Fruit fly (Drosophila melanogaster) whole organism, embryonic: Measurements from ENCODE around the gene RunxB.

Experiments used
- Awh ChIP-seq: fragments of 200-800 bp; sonication (Bioruptor generic); IDR thresholded peaks from 2 replicates; pipeline ENCODE4, ENCODE4 v1.3.6; 2022; ENCODE audit warnings: missing biosample characterization, missing genetic modification characterization
- Bdp1 ChIP-seq: fragments of 200-800 bp; sonication (Bioruptor generic); optimal IDR thresholded peaks from 3 replicates; lab custom pipeline; 2016; ENCODE audit warnings: missing biosample characterization, missing genetic modification characterization
- BtbVII ChIP-seq: fragments of 200-800 bp; sonication (Bioruptor generic); optimal IDR thresholded peaks from 3 replicates; lab custom pipeline; 2017; ENCODE audit warnings: missing biosample characterization, mild to moderate bottlenecking, missing genetic modification characterization
- C15 ChIP-seq: fragments of 200-800 bp; sonication (Bioruptor generic); IDR thresholded peaks from 3 replicates; pipeline ENCODE4 v1.3.6; 2022; ENCODE audit warnings: missing biosample characterization, missing genetic modification characterization
- CG11695 ChIP-seq: fragments of 200-800 bp; sonication (Bioruptor generic); IDR thresholded peaks from 3 replicates; pipeline ENCODE4 v1.3.6; 2022; ENCODE audit warnings: missing biosample characterization, missing genetic modification characterization
- CG12155 ChIP-seq: fragments of 200-800 bp; sonication (Bioruptor generic); optimal IDR thresholded peaks from 3 replicates; lab custom pipeline; 2016; ENCODE audit warnings: missing biosample characterization, missing genetic modification characterization
- CG12299 ChIP-seq: fragments of 200-800 bp; sonication (Bioruptor generic); optimal IDR thresholded peaks from 2 replicates; lab custom pipeline; 2018; ENCODE audit warnings: missing biosample characterization, mild to moderate bottlenecking, missing genetic modification characterization
- CG13296 ChIP-seq: fragments of 200-800 bp; sonication (Bioruptor generic); optimal IDR thresholded peaks from 3 replicates; lab custom pipeline; 2018; ENCODE audit warnings: missing biosample characterization, mild to moderate bottlenecking, missing genetic modification characterization
- CG18619 ChIP-seq: fragments of 200-800 bp; sonication (Bioruptor generic); optimal IDR thresholded peaks from 3 replicates; lab custom pipeline; 2017; ENCODE audit warnings: missing biosample characterization, mild to moderate bottlenecking, missing genetic modification characterization
- CG2129 ChIP-seq: fragments of 200-800 bp; sonication (Bioruptor generic); IDR thresholded peaks from 2 replicates; pipeline ENCODE4 v1.3.6; 2022; ENCODE audit warnings: missing biosample characterization, missing genetic modification characterization; ENCODE audit not compliant: partially characterized antibody
- CG2678 ChIP-seq: fragments of 200-800 bp; sonication (Bioruptor generic); optimal IDR thresholded peaks from 3 replicates; lab custom pipeline; 2019; ENCODE audit warnings: missing biosample characterization, mild to moderate bottlenecking, missing genetic modification characterization, moderate library complexity
- CG30403 ChIP-seq: fragments of 200-800 bp; sonication (Bioruptor generic); optimal IDR thresholded peaks from 3 replicates; lab custom pipeline; 2016; ENCODE audit warnings: missing biosample characterization, missing genetic modification characterization
- CG32532 ChIP-seq: fragments of 200-800 bp; sonication (Bioruptor generic); IDR thresholded peaks from 2 replicates; pipeline ENCODE4 v1.3.6; 2022; ENCODE audit warnings: missing biosample characterization, missing genetic modification characterization
- CG4328 ChIP-seq: fragments of 200-800 bp; sonication (Bioruptor generic); optimal IDR thresholded peaks from 3 replicates; lab custom pipeline; 2017; ENCODE audit warnings: missing biosample characterization, missing genetic modification reagents, missing genetic modification characterization
- CG4424 ChIP-seq: fragments of 200-800 bp; sonication (Bioruptor generic); optimal IDR thresholded peaks from 3 replicates; lab custom pipeline; 2016; ENCODE audit warnings: missing biosample characterization, missing genetic modification characterization
- CG4730 ChIP-seq: fragments of 200-800 bp; sonication (Bioruptor generic); IDR thresholded peaks from 2 replicates; pipeline ENCODE4 v1.3.6; 2022; ENCODE audit warnings: missing biosample characterization, missing genetic modification characterization
- CG4820 ChIP-seq: fragments of 200-800 bp; sonication (Bioruptor generic); optimal IDR thresholded peaks from 3 replicates; lab custom pipeline; 2016; ENCODE audit warnings: missing biosample characterization, missing genetic modification characterization
- CG5245 ChIP-seq: fragments of 200-800 bp; sonication (Bioruptor generic); optimal IDR thresholded peaks from 3 replicates; lab custom pipeline; 2016; ENCODE audit warnings: missing biosample characterization, missing genetic modification characterization
- CG5953 ChIP-seq: fragments of 200-800 bp; sonication (Bioruptor generic); IDR thresholded peaks from 2 replicates; pipeline ENCODE4 v1.3.6; 2022; ENCODE audit warnings: missing biosample characterization, missing genetic modification characterization
- CG8944 ChIP-seq: fragments of 200-800 bp; sonication (Bioruptor generic); optimal IDR thresholded peaks from 3 replicates; lab custom pipeline; 2016; ENCODE audit warnings: missing biosample characterization, missing genetic modification characterization
- Camta ChIP-seq: fragments of 200-800 bp; sonication (Bioruptor generic); optimal IDR thresholded peaks from 2 replicates; lab custom pipeline; 2016; ENCODE audit warnings: missing biosample characterization, missing genetic modification characterization
- Elba2 ChIP-seq: fragments of 200-800 bp; sonication (Bioruptor generic); optimal IDR thresholded peaks from 3 replicates; lab custom pipeline; 2016; ENCODE audit warnings: missing biosample characterization, missing genetic modification characterization
- MTF-1 ChIP-seq: fragments of 200-800 bp; sonication (Bioruptor generic); optimal IDR thresholded peaks from 2 replicates; lab custom pipeline; 2018; ENCODE audit warnings: missing biosample characterization, mild to moderate bottlenecking, missing genetic modification characterization, borderline replicate concordance
- Max ChIP-seq: fragments of 200-800 bp; sonication (Bioruptor generic); optimal IDR thresholded peaks from 2 replicates; lab custom pipeline; 2016; ENCODE audit warnings: missing biosample characterization, mild to moderate bottlenecking, missing genetic modification characterization
- NK7.1 ChIP-seq: fragments of 200-800 bp; sonication (Bioruptor generic); optimal IDR thresholded peaks from 3 replicates; lab custom pipeline; 2016; ENCODE audit warnings: missing biosample characterization, missing genetic modification characterization
- NfI ChIP-seq: fragments of 200-800 bp; sonication (Bioruptor generic); optimal IDR thresholded peaks from 3 replicates; lab custom pipeline; 2018; ENCODE audit warnings: missing biosample characterization, mild to moderate bottlenecking, missing genetic modification characterization, moderate library complexity
- Pdp1 ChIP-seq, 2 experiments: fragments of 200-800 bp; sonication (Bioruptor generic); optimal IDR thresholded peaks; 3 replicates each; lab custom pipeline; 2016; ENCODE audit warnings: missing biosample characterization in 2 of 2, missing genetic modification characterization in 2 of 2, mild to moderate bottlenecking in 1 of 2, moderate library complexity in 1 of 2
- Sry-β ChIP-seq: fragments of 200-800 bp; sonication (Bioruptor generic); optimal IDR thresholded peaks from 2 replicates; lab custom pipeline; 2018; ENCODE audit warnings: missing biosample characterization, mild to moderate bottlenecking, missing genetic modification characterization, moderate library complexity
- Ssrp ChIP-seq: fragments of 200-800 bp; sonication (Bioruptor generic); optimal IDR thresholded peaks from 2 replicates; lab custom pipeline; 2018; ENCODE audit warnings: missing biosample characterization, mild to moderate bottlenecking, missing genetic modification characterization, moderate library complexity
- Xbp1 ChIP-seq: fragments of 200-800 bp; sonication (Bioruptor generic); optimal IDR thresholded peaks from 3 replicates; lab custom pipeline; 2016; ENCODE audit warnings: missing biosample characterization, mild to moderate bottlenecking, missing genetic modification characterization
- al ChIP-seq: fragments of 200-800 bp; sonication (Bioruptor generic); IDR thresholded peaks from 2 replicates; pipeline ENCODE4 v1.3.6; 2022; ENCODE audit warnings: missing biosample characterization, missing genetic modification characterization
- ara ChIP-seq: fragments of 200-800 bp; sonication (Bioruptor generic); IDR thresholded peaks from 2 replicates; pipeline ENCODE4 v1.3.6; 2022; ENCODE audit warnings: missing biosample characterization, missing genetic modification characterization
- dysf ChIP-seq: fragments of 200-800 bp; sonication (Bioruptor generic); IDR thresholded peaks from 3 replicates; pipeline ENCODE4 v1.3.6; 2022; ENCODE audit warnings: missing biosample characterization, missing genetic modification characterization
- fd102C ChIP-seq: fragments of 200-800 bp; sonication (Bioruptor generic); optimal IDR thresholded peaks from 2 replicates; lab custom pipeline; 2018; ENCODE audit warnings: missing biosample characterization, mild to moderate bottlenecking, missing genetic modification characterization, moderate library complexity
- gce ChIP-seq: fragments of 200-800 bp; sonication (Bioruptor generic); IDR thresholded peaks from 3 replicates; pipeline ENCODE4 v1.3.6; 2022; ENCODE audit warnings: missing biosample characterization, missing genetic modification characterization
- grn ChIP-seq: fragments of 200-800 bp; sonication (Bioruptor generic); optimal IDR thresholded peaks from 3 replicates; lab custom pipeline; 2017; ENCODE audit warnings: missing biosample characterization, missing genetic modification characterization
- jing ChIP-seq: fragments of 200-800 bp; sonication (Bioruptor generic); optimal IDR thresholded peaks from 2 replicates; lab custom pipeline; 2018; ENCODE audit warnings: missing biosample characterization, mild to moderate bottlenecking, missing genetic modification characterization
- mam ChIP-seq: fragments of 200-800 bp; sonication (Bioruptor generic); optimal IDR thresholded peaks from 3 replicates; lab custom pipeline; 2016; ENCODE audit warnings: missing biosample characterization, missing genetic modification characterization
- onecut ChIP-seq: fragments of 200-800 bp; sonication (Bioruptor generic); IDR thresholded peaks from 2 replicates; pipeline ENCODE4 v1.3.6; 2022; ENCODE audit warnings: missing biosample characterization, missing genetic modification characterization
- pan ChIP-seq, 4 experiments: fragments of >200 bp in 3 of 4; fragments of 200-800 bp in 1 of 4; sonication (Bioruptor generic) in 1 of 4; optimal IDR thresholded peaks in 3 of 4; IDR thresholded peaks in 1 of 4; 2 replicates each; pipeline versions ENCODE4 v1.3.6 to Lab custom; 2017 to 2022; ENCODE audit warnings: missing biosample characterization in 2 of 4, missing genetic modification characterization in 2 of 4, mixed read lengths in 1 of 4
- pb ChIP-seq: fragments of 200-800 bp; sonication (Bioruptor generic); optimal IDR thresholded peaks from 3 replicates; lab custom pipeline; 2016; ENCODE audit warnings: missing biosample characterization, missing genetic modification characterization
- pnt ChIP-seq: fragments of 200-800 bp; sonication (Bioruptor generic); optimal IDR thresholded peaks from 3 replicates; lab custom pipeline; 2016; ENCODE audit warnings: missing biosample characterization, missing genetic modification characterization
- pzg ChIP-seq: fragments of 200-800 bp; sonication (Bioruptor generic); optimal IDR thresholded peaks from 3 replicates; lab custom pipeline; 2018; ENCODE audit warnings: missing biosample characterization, mild to moderate bottlenecking, missing genetic modification characterization, moderate library complexity
- ranshi ChIP-seq: fragments of 200-800 bp; sonication (Bioruptor generic); IDR thresholded peaks from 2 replicates; pipeline ENCODE4 v1.3.6; 2022; ENCODE audit warnings: missing biosample characterization, missing genetic modification characterization
- ro ChIP-seq: fragments of 200-800 bp; sonication (Bioruptor generic); IDR thresholded peaks from 2 replicates; pipeline ENCODE4 v1.3.6; 2022; ENCODE audit warnings: missing biosample characterization, missing genetic modification characterization
- slbo ChIP-seq: fragments of 200-800 bp; sonication (Bioruptor generic); IDR thresholded peaks from 2 replicates; pipeline ENCODE4 v1.3.6; 2022; ENCODE audit warnings: missing biosample characterization, missing genetic modification characterization
- tgo ChIP-seq: fragments of 200-800 bp; sonication (Bioruptor generic); IDR thresholded peaks from 3 replicates; pipeline ENCODE4 v1.3.6; 2022; ENCODE audit warnings: missing biosample characterization, missing genetic modification characterization
- trh ChIP-seq: fragments of 200-800 bp; sonication (Bioruptor generic); optimal IDR thresholded peaks from 2 replicates; lab custom pipeline; 2016; ENCODE audit warnings: missing biosample characterization, missing genetic modification characterization
- vfl ChIP-seq: fragments of 200-800 bp; sonication (Bioruptor generic); optimal IDR thresholded peaks from 2 replicates; lab custom pipeline; 2016; ENCODE audit warnings: missing biosample characterization, missing genetic modification characterization
- wor ChIP-seq: fragments of 200-800 bp; sonication (Bioruptor generic); IDR thresholded peaks from 2 replicates; pipeline ENCODE4 v1.3.6; 2022; ENCODE audit warnings: missing biosample characterization, missing genetic modification characterization
- zfh2 ChIP-seq: fragments of 200-800 bp; sonication (Bioruptor generic); optimal IDR thresholded peaks from 2 replicates; lab custom pipeline; 2016; ENCODE audit warnings: missing biosample characterization, missing genetic modification characterization

Gene RunxB

dm6 chrX:20507785-20508184 lies 30.5 kb upstream of the RunxB start (continued):
- TF ChIP-seq CG2678 (tag; lab: Kevin White, UChicago) (peak; percentile 62), slbo (GFP tag; lab: Robert Waterston, UW) (peak; percentile 55), C15 (no peak), fd102C (GFP tag; lab: Kevin White, UChicago) (no peak), Awh (GFP tag; lab: Robert Waterston, UW) (no peak), CG4328 (GFP tag; lab: Kevin White, UChicago) (no peak), CG4820 (GFP tag; lab: Kevin White, UChicago) (peak; percentile 35), dysf (peak; percentile 69; the same call in 2 of the 3 replicates), CG4424 (peak; percentile 58), mam (GFP tag; lab: Kevin White, UChicago) (peak; percentile 38), ranshi (GFP tag; lab: Robert Waterston, UW) (0 out of 2 replicates have a peak, but pooled peaks have one; percentile 24), grn (GFP tag; lab: Kevin White, UChicago) (no peak), MTF-1 (no peak), NfI (GFP tag; lab: Kevin White, UChicago) (peak; percentile 49), ro (GFP tag; lab: Robert Waterston, UW) (no peak), CG8944 (GFP tag; lab: Kevin White, UChicago) (peak; percentile 12), CG4730 (GFP tag; lab: Robert Waterston, UW) (peak; percentile 30; the same call in 1 of the 2 replicates), ara (GFP tag; lab: Robert Waterston, UW) (peak; percentile 14; the same call in 1 of the 2 replicates), CG11695 (GFP tag; lab: Robert Waterston, UW) (peak; percentile 47; the same call in 1 of the 3 replicates), CG13296 (GFP tag; lab: Kevin White, UChicago) (peak; percentile 29), Bdp1 (peak; percentile 9), tgo (GFP tag; lab: Robert Waterston, UW) (peak; percentile 33; the same call in 1 of the 3 replicates), NK7.1 (no peak), jing (GFP tag; lab: Kevin White, UChicago) (no peak), pan (optimal IDR thresholded peaks at IDR 0.05; lab: Kevin White, UChicago) (no peak), pan (GFP tag; optimal IDR thresholded peaks at IDR 0.05 in 1 of 2, IDR thresholded peaks at IDR 0.05 in 1 of 2) (peak in 1 of 2 experiments; percentile 31), gce (no peak), wor (GFP tag; lab: Robert Waterston, UW) (no peak), al (GFP tag; lab: Robert Waterston, UW) (no peak), Camta (GFP tag; lab: Kevin White, UChicago) (peak; percentile 18), pb (GFP tag; lab: Kevin White, UChicago) (no peak), BtbVII (GFP tag; lab: Kevin White, UChicago) (peak; percentile 10), CG12299 (tag; lab: Kevin White, UChicago) (no peak), zfh2 (GFP tag; lab: Kevin White, UChicago) (peak; percentile 4), CG5953 (GFP tag; lab: Robert Waterston, UW) (no peak), pzg (GFP tag; lab: Kevin White, UChicago) (no peak), CG32532 (GFP tag; lab: Robert Waterston, UW) (peak; percentile 55; the same call in 1 of the 2 replicates), Max (peak; percentile 27), CG18619 (GFP tag; lab: Kevin White, UChicago) (peak; percentile 23), CG12155 (peak; percentile 18), Xbp1 (GFP tag; lab: Kevin White, UChicago) (peak; percentile 60), onecut (GFP tag; lab: Robert Waterston, UW) (peak; percentile 8; the same call in 1 of the 2 replicates), CG2129 (GFP tag; lab: Robert Waterston, UW) (no peak), trh (GFP tag; lab: Kevin White, UChicago) (no peak), Pdp1 (GFP tag; optimal IDR thresholded peaks at IDR 0.05; lab: Kevin White, UChicago) (peak; percentile 18 to 45), CG5245 (GFP tag; lab: Kevin White, UChicago) (peak; percentile 14), CG30403 (GFP tag; lab: Kevin White, UChicago) (peak; percentile 53), Ssrp (tag; lab: Kevin White, UChicago) (peak; percentile 49), Elba2 (GFP tag; lab: Kevin White, UChicago) (no peak), Sry-β (GFP tag; lab: Kevin White, UChicago) (no peak), pnt (GFP tag; lab: Kevin White, UChicago) (peak; percentile 17), vfl (GFP tag; lab: Kevin White, UChicago) (no peak)
